Worm (Caenorhabditis elegans) whole organism, young adult: ENCODE measurements around the gene dhs-19.

Experiments used
- B0261.1 ChIP-seq: sonication (generic microtip); optimal IDR thresholded peaks from 2 replicates; lab custom pipeline; 2016; ENCODE audit warnings: mild to moderate bottlenecking, missing genetic modification characterization, moderate library complexity, missing compliant biosample characterization
- D2030.7 ChIP-seq: fragments of 200-800 bp; sonication (Bioruptor generic); IDR thresholded peaks from 2 replicates; pipeline ENCODE4 v1.3.6; 2022; ENCODE audit warnings: missing genetic modification reagents, missing genetic modification characterization, missing compliant biosample characterization
- F37B4.10 ChIP-seq: fragments of 200-800 bp; sonication (Bioruptor generic); IDR thresholded peaks from 2 replicates; pipeline ENCODE4 v1.3.6; 2022; ENCODE audit warnings: missing genetic modification characterization, missing compliant biosample characterization
- F55B11.4 ChIP-seq: sonication (generic microtip); optimal IDR thresholded peaks from 2 replicates; lab custom pipeline; 2016; ENCODE audit warnings: missing compliant biosample characterization, missing genetic modification characterization, borderline replicate concordance; ENCODE audit not compliant: insufficient read depth
- K11D2.4 ChIP-seq: fragments of 200-800 bp; sonication (Bioruptor generic); IDR thresholded peaks from 2 replicates; pipeline ENCODE4 v1.3.6; 2022; ENCODE audit warnings: missing genetic modification reagents, missing genetic modification characterization, missing compliant biosample characterization
- T07F8.4 ChIP-seq: sonication (generic microtip); optimal IDR thresholded peaks from 2 replicates; lab custom pipeline; 2016; ENCODE audit warnings: mild to moderate bottlenecking, missing genetic modification characterization, moderate library complexity, missing compliant biosample characterization
- Y95B8A.8 ChIP-seq: fragments of 200-800 bp; sonication (Bioruptor generic); IDR thresholded peaks from 2 replicates; pipeline ENCODE4 v1.3.6; 2022; ENCODE audit warnings: missing genetic modification reagents, missing genetic modification characterization, missing compliant biosample characterization
- ZK185.1 ChIP-seq: sonication (generic microtip); optimal IDR thresholded peaks from 2 replicates; lab custom pipeline; 2016; ENCODE audit warnings: mild to moderate bottlenecking, missing genetic modification characterization, missing compliant biosample characterization; ENCODE audit not compliant: poor library complexity, severe bottlenecking
- akir-1 ChIP-seq: fragments of 200-800 bp; sonication (Bioruptor generic); optimal IDR thresholded peaks from 2 replicates; lab custom pipeline; 2018; ENCODE audit warnings: mild to moderate bottlenecking, missing genetic modification characterization, moderate library complexity, missing compliant biosample characterization
- atf-7 ChIP-seq: sonication (generic microtip); optimal IDR thresholded peaks from 2 replicates; lab custom pipeline; 2017; ENCODE audit warnings: mild to moderate bottlenecking, missing genetic modification characterization, missing compliant biosample characterization
- bed-1 ChIP-seq: fragments of 200-800 bp; sonication (Bioruptor generic); IDR thresholded peaks from 2 replicates; pipeline ENCODE4 v1.3.6; 2022; ENCODE audit warnings: missing genetic modification reagents, missing genetic modification characterization, missing compliant biosample characterization
- bed-2 ChIP-seq: fragments of 200-800 bp; sonication (Bioruptor generic); IDR thresholded peaks from 2 replicates; pipeline ENCODE4 v1.3.6; 2022; ENCODE audit warnings: missing genetic modification reagents, missing genetic modification characterization, missing compliant biosample characterization
- ceh-100 ChIP-seq: fragments of 200-800 bp; sonication (Bioruptor generic); IDR thresholded peaks from 2 replicates; pipeline ENCODE4 v1.3.6; 2022; ENCODE audit warnings: missing genetic modification reagents, missing genetic modification characterization, missing compliant biosample characterization
- ceh-58 ChIP-seq: fragments of 200-800 bp; sonication (Bioruptor generic); IDR thresholded peaks from 2 replicates; pipeline ENCODE4 v1.3.6; 2022; ENCODE audit warnings: missing genetic modification characterization, missing compliant biosample characterization
- ceh-91 ChIP-seq: fragments of 200-800 bp; sonication (Bioruptor generic); IDR thresholded peaks from 2 replicates; pipeline ENCODE4 v1.3.6; 2022; ENCODE audit warnings: missing genetic modification reagents, missing genetic modification characterization, missing compliant biosample characterization
- dpff-1 ChIP-seq: sonication (generic microtip); optimal IDR thresholded peaks from 2 replicates; lab custom pipeline; 2017; ENCODE audit warnings: mild to moderate bottlenecking, missing genetic modification characterization, missing compliant biosample characterization
- hlh-26 ChIP-seq: fragments of 200-800 bp; sonication (Bioruptor generic); conservative IDR thresholded peaks from 2 replicates; pipeline ENCODE4 v1.3.6; 2022; ENCODE audit warnings: missing genetic modification reagents, missing genetic modification characterization, missing compliant biosample characterization
- hmg-20 ChIP-seq: fragments of 200-800 bp; sonication (Bioruptor generic); IDR thresholded peaks from 2 replicates; pipeline ENCODE4 v1.3.6; 2022; ENCODE audit warnings: missing genetic modification reagents, missing genetic modification characterization, missing compliant biosample characterization
- lin-54 ChIP-seq: fragments of 200-800 bp; sonication (Bioruptor generic); optimal IDR thresholded peaks from 2 replicates; lab custom pipeline; 2018; ENCODE audit warnings: mild to moderate bottlenecking, missing genetic modification characterization, missing compliant biosample characterization
- lir-1 ChIP-seq: fragments of 200-800 bp; sonication (Bioruptor generic); conservative IDR thresholded peaks from 2 replicates; pipeline ENCODE4 v1.3.6; 2022; ENCODE audit warnings: missing genetic modification reagents, missing genetic modification characterization, missing compliant biosample characterization
- mel-28 ChIP-seq: sonication (generic microtip); optimal IDR thresholded peaks from 2 replicates; lab custom pipeline; 2016; ENCODE audit warnings: borderline replicate concordance, mild to moderate bottlenecking, missing genetic modification characterization, missing compliant biosample characterization
- nfya-2 ChIP-seq: fragments of 200-800 bp; sonication (Bioruptor generic); IDR thresholded peaks from 2 replicates; pipeline ENCODE4 v1.3.6; 2022; ENCODE audit warnings: missing genetic modification reagents, missing genetic modification characterization, missing compliant biosample characterization
- nhr-179 ChIP-seq: sonication (generic microtip); optimal IDR thresholded peaks from 2 replicates; lab custom pipeline; 2016; ENCODE audit warnings: mild to moderate bottlenecking, missing genetic modification characterization, missing compliant biosample characterization
- nhr-90 ChIP-seq: sonication (generic microtip); optimal IDR thresholded peaks from 2 replicates; lab custom pipeline; 2016; ENCODE audit warnings: missing genotype, mild to moderate bottlenecking, missing genetic modification characterization, missing compliant biosample characterization
- repo-1 ChIP-seq: sonication (generic microtip); optimal IDR thresholded peaks from 2 replicates; lab custom pipeline; 2017; ENCODE audit warnings: mild to moderate bottlenecking, missing genetic modification characterization, missing compliant biosample characterization
- rpc-1 ChIP-seq, 2 experiments: fragments of 150-350 bp in 1 of 2; sonication (generic microtip) in 1 of 2; optimal IDR thresholded peaks; 2 replicates each; lab custom pipeline; 2014 to 2018; ENCODE audit warnings: missing biosample characterization in 1 of 2, missing genetic modification characterization in 1 of 2, missing genetic modification reagents in 1 of 2, missing genotype in 1 of 2
- snpc-1.1 ChIP-seq: sonication (generic microtip); optimal IDR thresholded peaks from 2 replicates; lab custom pipeline; 2017; ENCODE audit warnings: missing genetic modification characterization, mild to moderate bottlenecking, missing compliant biosample characterization, antibody characterized with exemption, moderate library complexity, missing genotype, missing genetic modification reagents; ENCODE audit not compliant: insufficient read depth
- snpc-4 ChIP-seq, 5 experiments: fragments of 150-350 bp in 1 of 5; sonication (generic microtip) in 4 of 5; optimal IDR thresholded peaks; 2 replicates each; lab custom pipeline; 2014 to 2018; ENCODE audit warnings: missing genetic modification characterization in 5 of 5, missing biosample characterization in 3 of 5, antibody characterized with exemption in 2 of 5, mild to moderate bottlenecking in 2 of 5, missing compliant biosample characterization in 2 of 5, missing genotype in 2 of 5, moderate library complexity in 2 of 5, missing genetic modification reagents in 1 of 5
- sptf-2 ChIP-seq: fragments of 200-800 bp; sonication (Bioruptor generic); optimal IDR thresholded peaks from 2 replicates; lab custom pipeline; 2018; ENCODE audit warnings: mild to moderate bottlenecking, missing genetic modification characterization, missing compliant biosample characterization
- tbx-9 ChIP-seq: sonication (generic microtip); optimal IDR thresholded peaks from 2 replicates; lab custom pipeline; 2016; ENCODE audit warnings: borderline replicate concordance, missing genetic modification characterization, inconsistent platforms, missing compliant biosample characterization
- tlf-1 ChIP-seq: fragments of 200-800 bp; sonication (Bioruptor generic); optimal IDR thresholded peaks from 2 replicates; lab custom pipeline; 2018; ENCODE audit warnings: mild to moderate bottlenecking, missing genetic modification characterization, missing compliant biosample characterization
- ztf-25 ChIP-seq: fragments of 200-800 bp; sonication (Bioruptor generic); IDR thresholded peaks from 2 replicates; pipeline ENCODE4 v1.3.6; 2022; ENCODE audit warnings: missing genetic modification reagents, missing genetic modification characterization, missing compliant biosample characterization
- ztf-28 ChIP-seq: fragments of 200-800 bp; sonication (Bioruptor generic); IDR thresholded peaks from 2 replicates; pipeline ENCODE4 v1.3.6; 2022; ENCODE audit warnings: missing genetic modification reagents, missing genetic modification characterization, missing compliant biosample characterization
- ztf-6 ChIP-seq: fragments of 200-800 bp; sonication (Bioruptor generic); IDR thresholded peaks from 2 replicates; pipeline ENCODE4 v1.3.6; 2022; ENCODE audit warnings: missing genetic modification reagents, missing genetic modification characterization, missing compliant biosample characterization

The dhs-19 gene

ce11 chrV:11492456-11492855 lies 2.2 kb upstream of the dhs-19 start, which contains the start of gene T11F9.21:
TSS of gene T11F9.21 (plus strand) at chrV:11492756.
- TF ChIP-seq ztf-25 = no peak
- no peak for TF ChIP-seq rpc-1 (optimal IDR thresholded peaks at IDR 0.05; lab: Kevin White, UChicago)
- no peak for TF ChIP-seq rpc-1 (tag; optimal IDR thresholded peaks at IDR 0.05; lab: Kevin White, UChicago)
- TF ChIP-seq B0261.1 (tag; lab: Kevin White, UChicago) = no peak
- no peak for TF ChIP-seq ceh-58 (GFP tag; lab: Robert Waterston, UW)
- no peak for TF ChIP-seq bed-2
- no peak for TF ChIP-seq akir-1 (GFP tag; lab: Kevin White, UChicago)
- TF ChIP-seq dpff-1 (tag; lab: Kevin White, UChicago) = no peak
- TF ChIP-seq K11D2.4 = no peak
- no peak for TF ChIP-seq hmg-20 (GFP tag; lab: Robert Waterston, UW)
- no peak for TF ChIP-seq ceh-100 (GFP tag; lab: Robert Waterston, UW)

- TF ChIP-seq bed-1 = no peak
- TF ChIP-seq hlh-26 = no peak
- peak; percentile 66 for TF ChIP-seq snpc-1.1 (tag; lab: Kevin White, UChicago)
- TF ChIP-seq repo-1 = no peak
- no peak for TF ChIP-seq bed-2
- TF ChIP-seq mel-28 = no peak
- TF ChIP-seq snpc-4 (GFP tag; optimal IDR thresholded peaks at IDR 0.05; lab: Kevin White, UChicago) = no peak
- peak in 3 of 4 experiments; percentile 2 to 83 (median 70) for TF ChIP-seq snpc-4 (tag; optimal IDR thresholded peaks at IDR 0.05; lab: Kevin White, UChicago)
- TF ChIP-seq lir-1 (GFP tag; lab: Robert Waterston, UW) = no peak
- TF ChIP-seq atf-7 (tag; lab: Kevin White, UChicago) = no peak
Measured at ce11 chrV:11488288-11488687, 2.0 kb downstream of the dhs-19 start.

ce11 chrV:11486680-11487079 lies 3.6 kb downstream of the dhs-19 start, which contains the start of gene T11F9.10:
TSS of gene T11F9.10 (plus strand) at chrV:11486980.
- no peak for TF ChIP-seq ceh-91
- TF ChIP-seq tlf-1 (GFP tag; lab: Kevin White, UChicago) = no peak
- TF ChIP-seq T07F8.4 (tag; lab: Kevin White, UChicago) = no peak
- no peak for TF ChIP-seq akir-1 (GFP tag; lab: Kevin White, UChicago)
- no peak for TF ChIP-seq dpff-1 (tag; lab: Kevin White, UChicago)
- TF ChIP-seq F55B11.4 = no peak
- TF ChIP-seq lin-54 = no peak
- TF ChIP-seq sptf-2 (GFP tag; lab: Kevin White, UChicago) = no peak
- no peak for TF ChIP-seq ZK185.1
- no peak for TF ChIP-seq nhr-90
- no peak for TF ChIP-seq D2030.7 (GFP tag; lab: Robert Waterston, UW)
- no peak for TF ChIP-seq lir-1 (GFP tag; lab: Robert Waterston, UW)
- TF ChIP-seq ceh-100 (GFP tag; lab: Robert Waterston, UW) = no peak
- no peak for TF ChIP-seq hlh-26
- no peak for TF ChIP-seq tbx-9 (tag; lab: Kevin White, UChicago)
- no peak for TF ChIP-seq F37B4.10 (GFP tag; lab: Robert Waterston, UW)
- TF ChIP-seq Y95B8A.8 (GFP tag; lab: Robert Waterston, UW) = no peak
- TF ChIP-seq nfya-2 (GFP tag; lab: Robert Waterston, UW) = no peak

ce11 chrV:11485558-11485957 lies 4.7 kb downstream of the dhs-19 start, which contains the start of gene srh-1:
TSS of gene srh-1 (plus strand) at chrV:11485858.
- TF ChIP-seq nhr-179 (no peak), ztf-28 (GFP tag; lab: Robert Waterston, UW) (no peak), ztf-6 (no peak)
